Worm (Caenorhabditis elegans) whole organism, midembryonic: ENCODE results near the gene C24B9.3.
A peak's percentile ranks its signal among the peaks of the same experiment; 100 is the strongest.

Experiments used
- T22C8.4 ChIP-seq: fragments of 200-800 bp; sonication (Bioruptor generic); IDR thresholded peaks from 2 replicates; pipeline ENCODE4 v1.3.6; 2022; ENCODE audit warnings: missing genetic modification characterization, missing compliant biosample characterization
- cog-1 ChIP-seq: sonication (generic microtip); optimal IDR thresholded peaks from 2 replicates; lab custom pipeline; 2016; ENCODE audit warnings: missing genetic modification characterization, missing compliant biosample characterization
- flt-1 ChIP-seq: fragments of 200-800 bp; sonication (Bioruptor generic); IDR thresholded peaks from 2 replicates; pipeline ENCODE4 v1.3.6; 2022; ENCODE audit warnings: missing genetic modification characterization, missing compliant biosample characterization
- klf-2 ChIP-seq: fragments of 200-800 bp; sonication (Bioruptor generic); conservative IDR thresholded peaks from 2 replicates; pipeline ENCODE4 v1.3.6; 2022; ENCODE audit warnings: missing genetic modification reagents, missing genetic modification characterization, missing compliant biosample characterization
- med-1 ChIP-seq: sonication (generic microtip); optimal IDR thresholded peaks from 2 replicates; lab custom pipeline; 2017; ENCODE audit warnings: missing genetic modification characterization, mild to moderate bottlenecking, missing compliant biosample characterization, antibody characterized with exemption, missing genetic modification reagents; ENCODE audit not compliant: insufficient read depth
- ref-1 ChIP-seq: fragments of 200-800 bp; sonication (Bioruptor generic); conservative IDR thresholded peaks from 2 replicates; pipeline ENCODE4 v1.3.6; 2022; ENCODE audit warnings: missing genetic modification reagents, missing genetic modification characterization, missing compliant biosample characterization
- tab-1 ChIP-seq: fragments of 200-800 bp; sonication (Bioruptor generic); IDR thresholded peaks from 2 replicates; pipeline ENCODE4 v1.3.6; 2022; ENCODE audit warnings: missing genetic modification characterization, missing compliant biosample characterization
- ztf-23 ChIP-seq: fragments of 200-800 bp; sonication (Bioruptor generic); IDR thresholded peaks from 2 replicates; pipeline ENCODE4 v1.3.6; 2022; ENCODE audit warnings: missing genetic modification reagents, missing genetic modification characterization, missing compliant biosample characterization
- ztf-29 ChIP-seq: fragments of 200-800 bp; sonication (Bioruptor generic); IDR thresholded peaks from 2 replicates; pipeline ENCODE4 v1.3.6; 2022; ENCODE audit warnings: missing genetic modification reagents, missing genetic modification characterization, missing compliant biosample characterization

C24B9.3 gene

DNA sequence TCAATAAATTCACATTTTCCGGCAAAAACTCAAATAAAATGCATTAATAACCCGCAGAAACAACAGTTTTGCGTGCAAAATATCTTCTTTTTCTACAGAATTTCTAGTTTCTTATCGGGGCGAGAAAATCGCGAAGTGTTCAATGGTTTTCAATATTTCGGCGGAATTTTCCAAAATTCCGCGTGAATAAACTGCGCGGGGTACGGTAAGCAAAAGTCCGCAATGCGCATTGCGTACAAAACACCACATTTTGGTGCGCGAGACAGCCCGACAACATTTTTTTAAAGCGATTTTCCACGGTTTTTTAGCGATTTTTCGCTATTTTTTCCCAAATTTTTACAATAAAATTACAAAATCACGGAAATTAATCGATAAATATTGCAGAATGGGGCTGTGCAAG is 17.0 kb downstream of the C24B9.3 start, which contains the start of gene Y45G12B.2:
Gene Y45G12B.2 (plus strand): TSS at position 383 of the 400 bp plus-strand sequence.
- TF ChIP-seq klf-2 (GFP tag; lab: Robert Waterston, UW) (0 out of 2 replicates have a peak, but pooled peaks have one; percentile 25), cog-1 (tag; lab: Kevin White, UChicago) (no peak)

- no peak for TF ChIP-seq ztf-23 (GFP tag; lab: Robert Waterston, UW)
- no peak for TF ChIP-seq ref-1
- TF ChIP-seq cog-1 (tag; lab: Kevin White, UChicago): no peak
- TF ChIP-seq T22C8.4: no peak
- no peak for TF ChIP-seq med-1
- no peak for TF ChIP-seq tab-1 (GFP tag; lab: Robert Waterston, UW)
- no peak for TF ChIP-seq flt-1 (GFP tag; lab: Robert Waterston, UW)
- TF ChIP-seq klf-2 (GFP tag; lab: Robert Waterston, UW): no peak
- TF ChIP-seq ztf-29: no peak
Measured at ce11 chrV:2690948-2691347, 20.5 kb downstream of the C24B9.3 start.

DNA sequence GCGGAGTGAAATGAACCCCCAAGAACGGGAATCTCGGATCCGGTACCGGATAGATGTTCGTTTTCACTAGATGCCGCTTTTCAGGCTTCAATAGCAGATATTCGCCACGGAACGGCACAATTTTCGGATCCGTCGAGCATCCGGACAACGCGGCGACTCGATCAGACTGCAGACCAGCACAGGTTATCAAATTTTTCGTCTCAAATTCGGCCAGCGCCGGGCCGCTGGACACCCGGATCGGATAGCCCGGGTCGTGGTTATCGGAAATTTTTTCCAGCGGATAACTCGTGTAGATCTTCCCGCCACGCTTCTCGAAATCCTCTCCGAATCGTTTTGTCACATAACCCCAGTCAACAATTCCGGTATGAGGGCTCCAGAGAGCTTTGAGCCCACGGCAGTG is 20.9 kb downstream of the C24B9.3 start:
- no peak for TF ChIP-seq T22C8.4
- TF ChIP-seq klf-2 (GFP tag; lab: Robert Waterston, UW): no peak
- no peak for TF ChIP-seq ztf-29
- no peak for TF ChIP-seq med-1
- no peak for TF ChIP-seq flt-1 (GFP tag; lab: Robert Waterston, UW)
- no peak for TF ChIP-seq cog-1 (tag; lab: Kevin White, UChicago)
- TF ChIP-seq tab-1 (GFP tag; lab: Robert Waterston, UW): no peak
- TF ChIP-seq ztf-23 (GFP tag; lab: Robert Waterston, UW): no peak
- no peak for TF ChIP-seq ref-1

ce11 chrV:2688562-2688961 is 22.8 kb downstream of the C24B9.3 start:
- no peak for TF ChIP-seq ztf-23 (GFP tag; lab: Robert Waterston, UW)
- TF ChIP-seq T22C8.4: no peak
- TF ChIP-seq flt-1 (GFP tag; lab: Robert Waterston, UW): no peak
- TF ChIP-seq tab-1 (GFP tag; lab: Robert Waterston, UW): no peak
- TF ChIP-seq ztf-29: no peak
- no peak for TF ChIP-seq ref-1
- TF ChIP-seq med-1: no peak
- TF ChIP-seq cog-1 (tag; lab: Kevin White, UChicago): no peak
- no peak for TF ChIP-seq klf-2 (GFP tag; lab: Robert Waterston, UW)

- TF ChIP-seq T22C8.4 (no peak), ztf-29 (no peak), med-1 (no peak), tab-1 (GFP tag; lab: Robert Waterston, UW) (no peak), ztf-23 (GFP tag; lab: Robert Waterston, UW) (no peak), cog-1 (tag; lab: Kevin White, UChicago) (no peak)
Measured at ce11 chrV:2684227-2684626, 27.2 kb downstream of the C24B9.3 start.

DNA sequence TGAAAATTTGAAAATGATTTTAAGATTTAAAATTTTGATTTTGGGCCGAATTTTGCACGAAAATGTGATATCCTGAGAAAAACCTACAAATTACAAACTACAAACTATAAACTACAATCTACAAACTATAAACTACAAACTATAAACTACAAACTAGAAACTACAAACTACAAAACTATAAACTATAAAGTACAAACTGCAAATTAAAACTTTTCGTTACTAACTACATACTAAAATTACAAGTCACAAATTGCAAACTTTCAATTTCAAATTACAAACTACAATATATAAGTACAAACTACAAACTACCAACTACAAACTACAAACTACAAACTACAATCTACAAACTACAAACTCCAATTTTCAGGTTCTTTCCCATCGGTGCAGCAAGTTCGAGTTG is 27.9 kb downstream of the C24B9.3 start:
- no peak for TF ChIP-seq cog-1 (tag; lab: Kevin White, UChicago)
- TF ChIP-seq ztf-29: no peak
- TF ChIP-seq klf-2 (GFP tag; lab: Robert Waterston, UW): no peak
- no peak for TF ChIP-seq T22C8.4
- TF ChIP-seq ztf-23 (GFP tag; lab: Robert Waterston, UW): no peak
- no peak for TF ChIP-seq ref-1
- no peak for TF ChIP-seq flt-1 (GFP tag; lab: Robert Waterston, UW)
- TF ChIP-seq tab-1 (GFP tag; lab: Robert Waterston, UW): no peak
- TF ChIP-seq med-1: no peak

DNA sequence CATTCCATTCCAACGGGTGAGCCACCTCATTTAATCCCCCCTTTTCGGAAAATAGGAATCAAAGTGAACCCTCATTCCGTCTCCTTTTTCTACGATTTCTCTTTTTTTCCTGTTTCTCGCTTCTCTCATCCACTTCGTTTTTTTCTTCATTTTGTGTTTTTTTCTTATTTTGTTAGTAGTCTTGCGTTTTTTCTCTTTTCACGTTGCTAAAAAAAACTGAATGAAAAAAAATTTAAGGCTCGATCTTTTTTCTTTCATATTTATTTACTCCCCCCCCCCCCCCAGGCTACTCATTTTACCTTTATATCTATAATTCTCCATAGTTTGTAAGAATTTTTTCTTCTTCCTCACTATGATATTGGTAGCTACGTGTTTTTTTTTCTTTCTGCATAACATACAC is 33.8 kb downstream of the C24B9.3 start:
- TF ChIP-seq tab-1 (GFP tag; lab: Robert Waterston, UW) (no peak), ztf-23 (GFP tag; lab: Robert Waterston, UW) (no peak), ref-1 (no peak), med-1 (no peak), cog-1 (tag; lab: Kevin White, UChicago) (no peak), flt-1 (GFP tag; lab: Robert Waterston, UW) (no peak), klf-2 (GFP tag; lab: Robert Waterston, UW) (no peak), T22C8.4 (no peak), ztf-29 (no peak)

- TF ChIP-seq ztf-23 (GFP tag; lab: Robert Waterston, UW): no peak
- no peak for TF ChIP-seq cog-1 (tag; lab: Kevin White, UChicago)
- TF ChIP-seq ztf-29: no peak
- no peak for TF ChIP-seq ref-1
- TF ChIP-seq med-1: no peak
- no peak for TF ChIP-seq flt-1 (GFP tag; lab: Robert Waterston, UW)
- no peak for TF ChIP-seq T22C8.4
- no peak for TF ChIP-seq klf-2 (GFP tag; lab: Robert Waterston, UW)
- TF ChIP-seq tab-1 (GFP tag; lab: Robert Waterston, UW): no peak
Measured at ce11 chrV:2675692-2676091, 35.7 kb downstream of the C24B9.3 start.

DNA sequence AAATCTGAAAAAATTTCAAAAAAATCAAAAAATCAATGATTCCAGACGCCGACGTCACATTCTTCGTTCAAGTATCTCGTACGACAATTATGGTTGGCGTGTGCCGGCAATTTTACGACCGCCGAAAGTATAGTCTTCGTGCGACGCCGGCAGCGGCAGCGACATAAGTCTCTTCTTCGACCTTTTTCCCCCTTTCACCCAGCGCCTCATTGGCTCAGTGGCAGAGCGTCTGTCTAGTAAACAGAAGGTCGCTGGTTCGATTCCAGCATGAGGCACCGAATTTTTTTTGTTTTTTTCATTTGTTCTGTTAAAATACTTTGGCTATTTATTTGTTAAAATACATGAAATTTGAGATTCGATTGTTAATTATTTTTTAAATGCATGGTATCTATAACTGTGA is 37.6 kb downstream of the C24B9.3 start:
- 0 out of 2 replicates have a peak, but pooled peaks have one; percentile 25 for TF ChIP-seq klf-2 (GFP tag; lab: Robert Waterston, UW)
- TF ChIP-seq med-1: peak; percentile 45
- peak; percentile 86 for TF ChIP-seq tab-1 (GFP tag; lab: Robert Waterston, UW)
- peak; percentile 85 for TF ChIP-seq ztf-23 (GFP tag; lab: Robert Waterston, UW)
- peak; percentile 67 for TF ChIP-seq ref-1
- TF ChIP-seq flt-1 (GFP tag; lab: Robert Waterston, UW): peak; percentile 86
- TF ChIP-seq cog-1 (tag; lab: Kevin White, UChicago): no peak
- TF ChIP-seq T22C8.4: no peak
- TF ChIP-seq ztf-29: no peak

DNA sequence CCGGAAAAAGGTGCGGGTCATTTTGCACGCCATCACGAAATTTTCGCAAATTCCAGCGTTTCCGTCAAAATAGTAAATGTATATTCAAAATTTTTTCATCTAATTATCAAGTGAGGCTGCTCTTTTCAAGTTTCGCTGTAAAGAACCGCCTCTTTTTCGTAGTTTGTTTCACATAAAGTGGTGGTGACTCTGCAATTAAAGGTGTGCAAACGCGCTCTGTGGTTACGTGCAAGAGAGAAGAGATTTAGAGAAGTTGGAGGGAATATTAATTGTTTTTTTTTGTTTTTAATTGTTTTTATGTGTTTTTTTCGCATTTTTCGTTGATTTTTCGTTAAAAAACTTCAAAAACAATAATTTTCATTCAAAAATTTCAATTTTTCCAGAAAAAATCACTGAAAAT is 38.8 kb downstream of the C24B9.3 start, which contains the start of gene W02G9.3:
Gene W02G9.3 (plus strand): TSS at position 384 of the 400 bp plus-strand sequence.
- no peak for TF ChIP-seq med-1
- TF ChIP-seq cog-1 (tag; lab: Kevin White, UChicago): peak; percentile 55
- peak; percentile 53; the same call in 1 of the 2 replicates for TF ChIP-seq flt-1 (GFP tag; lab: Robert Waterston, UW)

- TF ChIP-seq ztf-29 (no peak), cog-1 (tag; lab: Kevin White, UChicago) (no peak), ref-1 (no peak), flt-1 (GFP tag; lab: Robert Waterston, UW) (no peak), tab-1 (GFP tag; lab: Robert Waterston, UW) (no peak)
Measured at ce11 chrV:2671155-2671554, 40.2 kb downstream of the C24B9.3 start, which contains the start of gene kel-8. Gene kel-8 (plus strand): TSS chrV:2671455.
